Worm (Caenorhabditis elegans): ENCODE measurements around the gene tsp-2.

DNA sequence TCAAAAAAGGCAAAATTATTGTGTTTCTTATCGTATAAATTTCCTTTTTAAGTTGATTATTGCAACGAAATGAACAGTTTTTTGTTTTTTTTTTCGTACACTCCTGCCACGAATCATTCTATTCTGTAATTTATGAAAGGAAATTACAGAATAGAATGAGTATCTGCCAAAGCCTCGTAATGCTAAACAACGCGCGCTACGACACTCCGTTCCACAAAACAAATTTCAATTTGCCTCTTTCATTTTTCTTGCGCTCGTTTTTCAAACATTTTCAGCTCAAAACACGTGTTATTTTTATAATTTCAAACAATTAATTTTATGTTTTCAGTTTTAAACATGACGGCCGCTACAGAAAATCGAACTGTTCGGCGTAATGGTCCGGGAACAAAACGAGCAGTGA lies 13.0 kb downstream of the tsp-2 start, which contains the start of gene mob-4:
- no peak for TF ChIP-seq dve-1 (tag; optimal IDR thresholded peaks at IDR 0.05)
- no peak for TF ChIP-seq ama-1 (optimal IDR thresholded peaks at IDR 0.05)
- TF ChIP-seq elt-2 (tag; optimal IDR thresholded peaks at IDR 0.05), result no peak
- TF ChIP-seq nfya-1 (tag; optimal IDR thresholded peaks at IDR 0.05), result no peak
- no peak for TF ChIP-seq hlh-15 (tag; optimal IDR thresholded peaks at IDR 0.05)
- TF ChIP-seq ceh-22 (tag; optimal IDR thresholded peaks at IDR 0.05), result no peak
- no peak for TF ChIP-seq nhr-11 (tag; optimal IDR thresholded peaks at IDR 0.05)
- no peak for TF ChIP-seq unc-3 (GFP tag; conservative IDR thresholded peaks at IDR 0.05)
- TF ChIP-seq unc-3 (tag; optimal IDR thresholded peaks at IDR 0.05), result no peak
- no peak for TF ChIP-seq ceh-2 (tag; optimal IDR thresholded peaks at IDR 0.05)

Measured in whole organism, late embryonic.